Fruit fly (Drosophila melanogaster) whole organism, embryonic: ENCODE data around the gene CG34242.

ENCODE experiments used
- CG10147 ChIP-seq: fragments of 200-800 bp; sonication (Bioruptor generic); optimal IDR thresholded peaks from 2 replicates; lab custom pipeline; 2019; ENCODE audit warnings: missing biosample characterization, mild to moderate bottlenecking, missing genetic modification characterization, moderate library complexity
- CG10543 ChIP-seq: fragments of 200-800 bp; sonication (Bioruptor generic); optimal IDR thresholded peaks from 3 replicates; lab custom pipeline; 2017; ENCODE audit warnings: missing biosample characterization, mild to moderate bottlenecking, missing genetic modification characterization, moderate library complexity
- CG11695 ChIP-seq: fragments of 200-800 bp; sonication (Bioruptor generic); IDR thresholded peaks from 3 replicates; pipeline ENCODE4 v1.3.6; 2022; ENCODE audit warnings: missing biosample characterization, missing genetic modification characterization
- CG12942 ChIP-seq: fragments of 200-800 bp; sonication (Bioruptor generic); optimal IDR thresholded peaks from 3 replicates; lab custom pipeline; 2016; ENCODE audit warnings: missing biosample characterization, missing genetic modification characterization
- CG14441 ChIP-seq: fragments of 200-800 bp; sonication (Bioruptor generic); IDR thresholded peaks from 2 replicates; pipeline ENCODE4 v1.3.6; 2022; ENCODE audit warnings: missing biosample characterization, missing genetic modification characterization
- CG16813 ChIP-seq: fragments of 200-800 bp; sonication (Bioruptor generic); IDR thresholded peaks from 3 replicates; pipeline ENCODE4 v1.3.6; 2022; ENCODE audit warnings: missing biosample characterization, missing genetic modification characterization; ENCODE audit not compliant: partially characterized antibody
- CG17186 ChIP-seq: fragments of 200-800 bp; sonication (Bioruptor generic); optimal IDR thresholded peaks from 3 replicates; lab custom pipeline; 2017; ENCODE audit warnings: missing biosample characterization, missing genetic modification reagents, missing genetic modification characterization
- CG17829 ChIP-seq: fragments of 200-800 bp; optimal IDR thresholded peaks from 2 replicates; lab custom pipeline; 2019; ENCODE audit warnings: missing biosample characterization, mild to moderate bottlenecking, missing genetic modification characterization, moderate library complexity
- CG18011 ChIP-seq: fragments of 200-800 bp; sonication (Bioruptor generic); optimal IDR thresholded peaks from 2 replicates; lab custom pipeline; 2017; ENCODE audit warnings: missing biosample characterization, missing genetic modification characterization, mild to moderate bottlenecking, moderate library complexity, missing genotype
- CG42726 ChIP-seq: fragments of 200-800 bp; sonication (Bioruptor generic); IDR thresholded peaks from 2 replicates; pipeline ENCODE4 v1.3.6; 2022; ENCODE audit warnings: missing biosample characterization, missing genetic modification characterization; ENCODE audit not compliant: partially characterized antibody
- CG4328 ChIP-seq: fragments of 200-800 bp; sonication (Bioruptor generic); optimal IDR thresholded peaks from 3 replicates; lab custom pipeline; 2017; ENCODE audit warnings: missing biosample characterization, missing genetic modification reagents, missing genetic modification characterization
- CG6254 ChIP-seq: fragments of 200-800 bp; sonication (Bioruptor generic); optimal IDR thresholded peaks from 3 replicates; lab custom pipeline; 2017; ENCODE audit warnings: mild to moderate bottlenecking, missing biosample characterization, missing genetic modification reagents, missing genetic modification characterization
- CG7556 ChIP-seq: fragments of 200-800 bp; sonication (Bioruptor generic); optimal IDR thresholded peaks from 2 replicates; lab custom pipeline; 2017; ENCODE audit warnings: missing biosample characterization, mild to moderate bottlenecking, missing genetic modification characterization
- CG7963 ChIP-seq: fragments of 200-800 bp; sonication (Bioruptor generic); IDR thresholded peaks from 3 replicates; pipeline ENCODE4 v1.3.6; 2022; ENCODE audit warnings: missing biosample characterization, missing genetic modification characterization; ENCODE audit not compliant: partially characterized antibody
- CG9437 ChIP-seq: fragments of 200-800 bp; sonication (Bioruptor generic); optimal IDR thresholded peaks from 2 replicates; lab custom pipeline; 2018; ENCODE audit warnings: missing biosample characterization, mild to moderate bottlenecking, missing genetic modification characterization
- CG9609 ChIP-seq: fragments of 200-800 bp; sonication (Bioruptor generic); optimal IDR thresholded peaks from 3 replicates; lab custom pipeline; 2016; ENCODE audit warnings: missing biosample characterization, missing genetic modification characterization
- CG9932 ChIP-seq: fragments of 200-800 bp; sonication (Bioruptor generic); IDR thresholded peaks from 2 replicates; pipeline ENCODE4 v1.3.6; 2022; ENCODE audit warnings: missing biosample characterization, missing genetic modification characterization
- CHES-1-like ChIP-seq: fragments of 200-800 bp; sonication (Bioruptor generic); optimal IDR thresholded peaks from 2 replicates; lab custom pipeline; 2016; ENCODE audit warnings: missing biosample characterization, missing genetic modification characterization
- Hand ChIP-seq: fragments of 200-800 bp; sonication (Bioruptor generic); optimal IDR thresholded peaks from 2 replicates; lab custom pipeline; 2017; ENCODE audit warnings: mild to moderate bottlenecking, missing biosample characterization, missing genetic modification reagents, missing genetic modification characterization
- Hey ChIP-seq: fragments of 200-800 bp; sonication (Bioruptor generic); optimal IDR thresholded peaks from 3 replicates; lab custom pipeline; 2018; ENCODE audit warnings: missing biosample characterization, mild to moderate bottlenecking, missing genetic modification characterization
- HmgZ ChIP-seq: fragments of 200-800 bp; sonication (Bioruptor generic); optimal IDR thresholded peaks from 2 replicates; lab custom pipeline; 2018; ENCODE audit warnings: missing biosample characterization, mild to moderate bottlenecking, missing genetic modification characterization
- Hr51 ChIP-seq, 2 experiments: fragments of 200-800 bp; sonication (Bioruptor generic); optimal IDR thresholded peaks; 2 replicates in 1 of 2; 3 replicates in 1 of 2; lab custom pipeline; 2016 to 2018; ENCODE audit warnings: missing biosample characterization in 2 of 2, missing genetic modification characterization in 2 of 2, mild to moderate bottlenecking in 1 of 2, moderate library complexity in 1 of 2
- Hsf ChIP-seq: fragments of 200-800 bp; sonication (Bioruptor generic); optimal IDR thresholded peaks from 3 replicates; lab custom pipeline; 2016; ENCODE audit warnings: missing biosample characterization, missing genetic modification characterization
- Mes4 ChIP-seq: fragments of 200-800 bp; sonication (Bioruptor generic); optimal IDR thresholded peaks from 2 replicates; lab custom pipeline; 2016; ENCODE audit warnings: missing biosample characterization, missing genetic modification characterization
- Nf-YA ChIP-seq: fragments of 200-800 bp; sonication (Bioruptor generic); IDR thresholded peaks from 2 replicates; pipeline ENCODE4 v1.3.6; 2022; ENCODE audit warnings: missing biosample characterization, missing genetic modification characterization
- Oaz ChIP-seq: fragments of 200-800 bp; sonication (Bioruptor generic); IDR thresholded peaks from 2 replicates; pipeline ENCODE4 v1.3.6; 2022; ENCODE audit warnings: missing biosample characterization, missing genetic modification characterization
- Ravus ChIP-seq: fragments of 200-800 bp; sonication (Bioruptor generic); IDR thresholded peaks from 2 replicates; pipeline ENCODE4 v1.3.6; 2022; ENCODE audit warnings: missing biosample characterization, missing genetic modification characterization
- Sin3A ChIP-seq: fragments of >200 bp; optimal IDR thresholded peaks from 2 replicates; lab custom pipeline; 2018
- Ssrp ChIP-seq: fragments of 200-800 bp; sonication (Bioruptor generic); optimal IDR thresholded peaks from 2 replicates; lab custom pipeline; 2018; ENCODE audit warnings: missing biosample characterization, mild to moderate bottlenecking, missing genetic modification characterization, moderate library complexity
- ab ChIP-seq: fragments of 200-800 bp; sonication (Bioruptor generic); optimal IDR thresholded peaks from 2 replicates; lab custom pipeline; 2016; ENCODE audit warnings: missing biosample characterization, missing genetic modification characterization
- ara ChIP-seq: fragments of 200-800 bp; sonication (Bioruptor generic); IDR thresholded peaks from 2 replicates; pipeline ENCODE4 v1.3.6; 2022; ENCODE audit warnings: missing biosample characterization, missing genetic modification characterization
- bigmax ChIP-seq: fragments of 200-800 bp; sonication (Bioruptor generic); optimal IDR thresholded peaks from 2 replicates; lab custom pipeline; 2018; ENCODE audit warnings: missing biosample characterization, mild to moderate bottlenecking, missing genetic modification characterization
- br ChIP-seq: fragments of >200 bp; optimal IDR thresholded peaks from 2 replicates; lab custom pipeline; 2017
- cg ChIP-seq: fragments of 200-800 bp; sonication (Bioruptor generic); optimal IDR thresholded peaks from 3 replicates; lab custom pipeline; 2019; ENCODE audit warnings: missing biosample characterization, mild to moderate bottlenecking, missing genetic modification characterization, moderate library complexity
- dm ChIP-seq: fragments of 200-800 bp; sonication (Bioruptor generic); optimal IDR thresholded peaks from 3 replicates; lab custom pipeline; 2016; ENCODE audit warnings: missing biosample characterization, missing genetic modification characterization
- dmrt11E ChIP-seq: fragments of 200-800 bp; sonication (Bioruptor generic); optimal IDR thresholded peaks from 3 replicates; lab custom pipeline; 2018; ENCODE audit warnings: missing biosample characterization, mild to moderate bottlenecking, missing genetic modification characterization, moderate library complexity
- dpn ChIP-seq, 2 experiments: fragments of 200-800 bp; sonication (Bioruptor generic); optimal IDR thresholded peaks; 3 replicates each; lab custom pipeline; 2016; ENCODE audit warnings: missing biosample characterization in 2 of 2, missing genetic modification characterization in 2 of 2
- dysf ChIP-seq: fragments of 200-800 bp; sonication (Bioruptor generic); IDR thresholded peaks from 3 replicates; pipeline ENCODE4 v1.3.6; 2022; ENCODE audit warnings: missing biosample characterization, missing genetic modification characterization
- ems ChIP-seq: fragments of 200-800 bp; sonication (Bioruptor generic); optimal IDR thresholded peaks from 3 replicates; lab custom pipeline; 2016; ENCODE audit warnings: missing biosample characterization, missing genetic modification characterization
- her ChIP-seq: fragments of 200-800 bp; sonication (Bioruptor generic); optimal IDR thresholded peaks from 2 replicates; lab custom pipeline; 2016; ENCODE audit warnings: missing biosample characterization, missing genetic modification characterization
- lilli ChIP-seq: fragments of 200-800 bp; sonication (Bioruptor generic); optimal IDR thresholded peaks from 3 replicates; lab custom pipeline; 2016; ENCODE audit warnings: missing biosample characterization, missing genetic modification characterization
- maf-S ChIP-seq: fragments of 200-800 bp; sonication (Bioruptor generic); optimal IDR thresholded peaks from 2 replicates; lab custom pipeline; 2016; ENCODE audit warnings: missing biosample characterization, missing genetic modification characterization
- nerfin-2 ChIP-seq: fragments of 200-800 bp; sonication (Bioruptor generic); IDR thresholded peaks from 2 replicates; pipeline ENCODE4 v1.3.6; 2022; ENCODE audit warnings: missing biosample characterization, missing genetic modification characterization; ENCODE audit not compliant: partially characterized antibody
- pita ChIP-seq: fragments of 200-800 bp; sonication (Bioruptor generic); optimal IDR thresholded peaks from 2 replicates; lab custom pipeline; 2017; ENCODE audit warnings: missing biosample characterization, mild to moderate bottlenecking, missing genetic modification characterization
- pros ChIP-seq: fragments of 200-800 bp; sonication (Bioruptor generic); optimal IDR thresholded peaks from 3 replicates; lab custom pipeline; 2019; ENCODE audit warnings: missing biosample characterization, mild to moderate bottlenecking, missing genetic modification characterization, moderate library complexity
- scrt ChIP-seq: fragments of 200-800 bp; sonication (Bioruptor generic); optimal IDR thresholded peaks from 2 replicates; lab custom pipeline; 2018; ENCODE audit warnings: missing biosample characterization, mild to moderate bottlenecking, missing genetic modification characterization, moderate library complexity
- ttk ChIP-seq: fragments of 200-800 bp; sonication (Bioruptor generic); IDR thresholded peaks from 2 replicates; pipeline ENCODE4 v2.1.2; 2022; ENCODE audit warnings: missing biosample characterization, missing genetic modification characterization
- zen ChIP-seq: fragments of 200-800 bp; sonication (Bioruptor generic); optimal IDR thresholded peaks from 3 replicates; lab custom pipeline; 2018; ENCODE audit warnings: missing biosample characterization, mild to moderate bottlenecking, missing genetic modification characterization, moderate library complexity
- zf30C ChIP-seq: fragments of 200-800 bp; sonication (Bioruptor generic); optimal IDR thresholded peaks from 3 replicates; lab custom pipeline; 2018; ENCODE audit warnings: missing biosample characterization, mild to moderate bottlenecking, missing genetic modification characterization
- zfh2 ChIP-seq: fragments of 200-800 bp; sonication (Bioruptor generic); optimal IDR thresholded peaks from 2 replicates; lab custom pipeline; 2016; ENCODE audit warnings: missing biosample characterization, missing genetic modification characterization

The CG34242 gene

DNA sequence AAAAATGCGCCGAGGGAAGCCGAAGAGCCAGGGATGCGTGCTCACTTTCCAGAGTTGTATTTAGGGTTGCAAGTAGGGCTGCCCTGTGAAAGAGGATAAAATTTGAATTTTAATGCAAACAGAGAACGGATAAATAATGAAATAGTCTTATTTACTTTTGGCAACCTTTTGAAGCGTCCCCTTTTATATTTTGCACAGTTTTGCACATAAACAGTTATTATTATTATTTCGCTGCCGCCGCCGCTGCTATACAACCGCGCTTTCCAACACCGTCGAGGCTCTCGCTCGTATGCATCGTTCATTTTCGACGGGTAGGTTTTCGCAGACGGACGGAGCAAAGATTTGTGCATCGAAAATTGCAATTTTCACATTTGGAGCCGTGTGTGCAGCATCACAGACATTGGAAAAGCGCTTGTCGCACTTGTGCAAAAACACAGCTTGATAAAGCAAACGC is 19.0 kb upstream of the CG34242 start, which contains the start of the genes sti and tral (continued):
- TF ChIP-seq HmgZ (tag; lab: Kevin White, UChicago) (peak; percentile 95), ems (peak; percentile 91), Hsf (peak; percentile 95), CG9437 (peak; percentile 61), zf30C (peak; percentile 18), CG4328 (GFP tag; lab: Kevin White, UChicago) (peak; percentile 91), pros (GFP tag; lab: Kevin White, UChicago) (peak; percentile 19), CG9609 (peak; percentile 94), CHES-1-like (peak; percentile 96), ab (GFP tag; lab: Kevin White, UChicago) (peak; percentile 83), Ssrp (tag; lab: Kevin White, UChicago) (peak; percentile 78), Sin3A (lab: Kevin White, UChicago) (peak; percentile 97), CG14441 (GFP tag; lab: Robert Waterston, UW) (peak; percentile 86), CG10543 (GFP tag; lab: Kevin White, UChicago) (peak; percentile 96), dpn (GFP tag; optimal IDR thresholded peaks at IDR 0.05; lab: Kevin White, UChicago) (peak; percentile 93 to 96), nerfin-2 (0 out of 2 replicates have a peak, but pooled peaks have one; percentile 31), CG12942 (peak; percentile 90), CG7556 (GFP tag; lab: Kevin White, UChicago) (peak; percentile 67), CG17829 (tag; lab: Kevin White, UChicago) (peak; percentile 91), CG18011 (GFP tag; lab: Kevin White, UChicago) (peak; percentile 82), CG7963 (no peak), CG6254 (GFP tag; lab: Kevin White, UChicago) (peak; percentile 71), pita (GFP tag; lab: Kevin White, UChicago) (no peak), Hey (tag; lab: Kevin White, UChicago) (peak; percentile 58), CG11695 (GFP tag; lab: Robert Waterston, UW) (peak; percentile 68; the same call in 2 of the 3 replicates), Hand (GFP tag; lab: Kevin White, UChicago) (peak; percentile 56), maf-S (GFP tag; lab: Kevin White, UChicago) (peak; percentile 94), cg (GFP tag; lab: Kevin White, UChicago) (no peak), her (GFP tag; lab: Kevin White, UChicago) (peak; percentile 87), dmrt11E (tag; lab: Kevin White, UChicago) (peak; percentile 75), ara (GFP tag; lab: Robert Waterston, UW) (peak; percentile 87), ttk (GFP tag; lab: Robert Waterston, UW) (peak; percentile 84), CG16813 (GFP tag; lab: Robert Waterston, UW) (peak; percentile 41; the same call in 1 of the 3 replicates), lilli (GFP tag; lab: Kevin White, UChicago) (peak; percentile 97), CG42726 (GFP tag; lab: Robert Waterston, UW) (no peak; the same call in 1 of the 2 replicates), scrt (GFP tag; lab: Kevin White, UChicago) (peak; percentile 68), Mes4 (GFP tag; lab: Kevin White, UChicago) (peak; percentile 86), dysf (GFP tag; lab: Robert Waterston, UW) (peak; percentile 82), br (lab: Kevin White, UChicago) (no peak), bigmax (GFP tag; lab: Kevin White, UChicago) (no peak), CG9932 (peak; percentile 96), Ravus (GFP tag; lab: Robert Waterston, UW) (peak; percentile 62), zfh2 (GFP tag; lab: Kevin White, UChicago) (peak; percentile 96), CG10147 (GFP tag; lab: Kevin White, UChicago) (peak; percentile 82), dm (GFP tag; lab: Kevin White, UChicago) (peak; percentile 87), zen (peak; percentile 82), CG17186 (GFP tag; lab: Kevin White, UChicago) (peak; percentile 94), Oaz (GFP tag; lab: Robert Waterston, UW) (peak; percentile 73), Nf-YA (GFP tag; lab: Robert Waterston, UW) (peak; percentile 57; the same call in 1 of the 2 replicates), Hr51 (GFP tag; optimal IDR thresholded peaks at IDR 0.05; lab: Kevin White, UChicago) (peak; percentile 79 to 96)
